Worm (Caenorhabditis elegans): Measurements from ENCODE around the gene CC8.3.

ce11 chrIV:3613022-3613605 lies 29.0 kb downstream of the CC8.3 start, which contains the start of gene ltah-1.2:
- TF ChIP-seq mml-1 (tag; optimal IDR thresholded peaks at IDR 0.05), result no peak
- TF ChIP-seq nhr-67 (tag; optimal IDR thresholded peaks at IDR 0.05), result no peak
- TF ChIP-seq unc-62 (GFP tag; optimal IDR thresholded peaks at IDR 0.05), result no peak
- no peak for TF ChIP-seq pha-4 (tag; optimal IDR thresholded peaks at IDR 0.05)
- TF ChIP-seq nhr-23 (tag; optimal IDR thresholded peaks at IDR 0.05), result no peak
- TF ChIP-seq fkh-10 (GFP tag; optimal IDR thresholded peaks at IDR 0.05), result no peak
- no peak for TF ChIP-seq nhr-237 (tag; optimal IDR thresholded peaks at IDR 0.05)
- no peak for TF ChIP-seq R02D3.7 (tag; optimal IDR thresholded peaks at IDR 0.05)
